Fruit fly (Drosophila melanogaster): ENCODE data around the gene CG2701.

Gene CG2701

DNA sequence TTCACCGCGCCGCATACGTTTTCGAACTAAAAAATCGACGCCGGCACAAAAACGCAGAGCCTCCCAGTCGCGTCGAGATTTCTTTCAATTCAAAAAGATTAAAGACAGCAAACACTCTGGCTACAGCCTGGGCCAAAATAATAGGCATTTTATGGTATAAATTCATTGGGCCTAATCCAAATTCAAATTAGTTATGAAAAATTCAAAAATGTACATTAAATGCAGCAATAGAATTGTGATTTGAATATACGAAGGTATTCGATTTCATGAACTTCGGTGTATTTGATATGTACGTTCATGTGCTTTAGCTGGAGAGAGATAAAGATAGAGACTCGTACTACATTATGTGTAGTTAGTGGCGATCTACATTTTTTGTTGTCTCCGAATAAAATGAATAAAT lies 23.9 kb upstream of the CG2701 start, which contains the start of gene Syx4 (continued):
- peak; percentile 70 for TF ChIP-seq exex (tag; optimal IDR thresholded peaks at IDR 0.05)
- TF ChIP-seq bcd (GFP tag; optimal IDR thresholded peaks at IDR 0.05) = peak; percentile 92
- no peak for TF ChIP-seq ato (GFP tag; IDR thresholded peaks at IDR 0.05; ENCODE audit: partially characterized antibody)
- TF ChIP-seq CG11093 (GFP tag; IDR thresholded peaks at IDR 0.05) = peak; percentile 70; the same call in 2 of the 3 replicates
- TF ChIP-seq lab (GFP tag; optimal IDR thresholded peaks at IDR 0.05) = peak; percentile 97
- no peak for TF ChIP-seq Sin3A (optimal IDR thresholded peaks at IDR 0.05)
- TF ChIP-seq Myb (GFP tag; optimal IDR thresholded peaks at IDR 0.05) = peak; percentile 75
- peak; percentile 69 for TF ChIP-seq CG9215 (GFP tag; IDR thresholded peaks at IDR 0.05)
- TF ChIP-seq dimm (GFP tag; IDR thresholded peaks at IDR 0.05) = peak; percentile 75
- TF ChIP-seq Lpt (GFP tag; optimal IDR thresholded peaks at IDR 0.05) = no peak
- peak; percentile 79; the same call in 2 of the 3 replicates for TF ChIP-seq CG2199 (GFP tag; IDR thresholded peaks at IDR 0.05)
- no peak for TF ChIP-seq CG7745 (tag; optimal IDR thresholded peaks at IDR 0.05)
- TF ChIP-seq CG6689 (GFP tag; IDR thresholded peaks at IDR 0.05) = peak; percentile 90
- peak; percentile 93 for TF ChIP-seq caup (GFP tag; optimal IDR thresholded peaks at IDR 0.05; ENCODE audit: severe bottlenecking)
- TF ChIP-seq CG17361 (GFP tag; IDR thresholded peaks at IDR 0.05) = peak; percentile 87
- peak; percentile 86 for TF ChIP-seq Hand (GFP tag; optimal IDR thresholded peaks at IDR 0.05)
- peak; percentile 61 for TF ChIP-seq CG10274 (GFP tag; optimal IDR thresholded peaks at IDR 0.05)
- no peak for TF ChIP-seq inv (GFP tag; IDR thresholded peaks at IDR 0.05; ENCODE audit: partially characterized antibody)
- peak; percentile 69 to 88 for TF ChIP-seq bsh (GFP tag; optimal IDR thresholded peaks at IDR 0.05)
- TF ChIP-seq sr (GFP tag; IDR thresholded peaks at IDR 0.05) = peak; percentile 60; the same call in 2 of the 3 replicates
- peak; percentile 94 for TF ChIP-seq Atf6 (GFP tag; IDR thresholded peaks at IDR 0.05)
- TF ChIP-seq Dll (GFP tag; IDR thresholded peaks at IDR 0.05; ENCODE audit: partially characterized antibody) = no peak
- TF ChIP-seq Sox102F (GFP tag; optimal IDR thresholded peaks at IDR 0.05) = peak; percentile 93
- TF ChIP-seq CG10565 (GFP tag; optimal IDR thresholded peaks at IDR 0.05) = no peak
- no peak for TF ChIP-seq zen2 (GFP tag; IDR thresholded peaks at IDR 0.05; ENCODE audit: partially characterized antibody)
- TF ChIP-seq ssp (GFP tag; IDR thresholded peaks at IDR 0.05) = peak; percentile 68
- peak; percentile 63 for TF ChIP-seq Ets97D (GFP tag; optimal IDR thresholded peaks at IDR 0.05)
- TF ChIP-seq Dref (GFP tag; IDR thresholded peaks at IDR 0.05) = 0 out of 2 replicates have a peak, but pooled peaks have one; percentile 18
- peak; percentile 67 for TF ChIP-seq ash1 (GFP tag; optimal IDR thresholded peaks at IDR 0.05)
- TF ChIP-seq cas (GFP tag; IDR thresholded peaks at IDR 0.05) = peak; percentile 71; the same call in 1 of the 2 replicates
- TF ChIP-seq CG1647 (GFP tag; optimal IDR thresholded peaks at IDR 0.05) = peak; percentile 87
- no peak for TF ChIP-seq Elba2 (GFP tag; optimal IDR thresholded peaks at IDR 0.05)
- TF ChIP-seq ap (GFP tag; IDR thresholded peaks at IDR 0.05) = peak; percentile 87
- TF ChIP-seq pros (GFP tag; optimal IDR thresholded peaks at IDR 0.05) = no peak
- TF ChIP-seq insv (GFP tag; optimal IDR thresholded peaks at IDR 0.05) = no peak
- peak; percentile 73 for TF ChIP-seq CG1024 (GFP tag; IDR thresholded peaks at IDR 0.05)
- peak; percentile 76 for TF ChIP-seq Atf-2 (GFP tag; optimal IDR thresholded peaks at IDR 0.05)
- TF ChIP-seq CG17359 (tag; optimal IDR thresholded peaks at IDR 0.05) = peak; percentile 94
- TF ChIP-seq Dp (GFP tag; optimal IDR thresholded peaks at IDR 0.05) = no peak
- TF ChIP-seq chinmo (GFP tag; IDR thresholded peaks at IDR 0.05; ENCODE audit: partially characterized antibody) = no peak
- TF ChIP-seq CG16863 (GFP tag; optimal IDR thresholded peaks at IDR 0.05) = peak; percentile 87
- TF ChIP-seq Chrac-16 (GFP tag; optimal IDR thresholded peaks at IDR 0.05) = peak; percentile 79
- TF ChIP-seq salm (tag; optimal IDR thresholded peaks at IDR 0.05) = peak; percentile 91
- TF ChIP-seq CG12071 (GFP tag; optimal IDR thresholded peaks at IDR 0.05) = peak; percentile 94
- no peak for TF ChIP-seq hkb (optimal IDR thresholded peaks at IDR 0.05)
- TF ChIP-seq hkb (GFP tag; IDR thresholded peaks at IDR 0.05) = peak; percentile 96
- peak; percentile 93 for TF ChIP-seq Rfx (GFP tag; IDR thresholded peaks at IDR 0.05)
- TF ChIP-seq Mad (GFP tag; optimal IDR thresholded peaks at IDR 0.05) = peak; percentile 81
- peak; percentile 50 for TF ChIP-seq NC2α (GFP tag; optimal IDR thresholded peaks at IDR 0.05)
- no peak for TF ChIP-seq unc-4 (GFP tag; IDR thresholded peaks at IDR 0.05; ENCODE audit: partially characterized antibody)
- TF ChIP-seq Gsc (GFP tag; IDR thresholded peaks at IDR 0.05) = peak; percentile 49; the same call in 1 of the 2 replicates

Measured in whole organism, embryonic.